Worm (Caenorhabditis elegans): Measurements from ENCODE around the gene F58A4.6.
A peak's percentile ranks its signal among the peaks of the same experiment; 100 is the strongest.

Gene F58A4.6

DNA sequence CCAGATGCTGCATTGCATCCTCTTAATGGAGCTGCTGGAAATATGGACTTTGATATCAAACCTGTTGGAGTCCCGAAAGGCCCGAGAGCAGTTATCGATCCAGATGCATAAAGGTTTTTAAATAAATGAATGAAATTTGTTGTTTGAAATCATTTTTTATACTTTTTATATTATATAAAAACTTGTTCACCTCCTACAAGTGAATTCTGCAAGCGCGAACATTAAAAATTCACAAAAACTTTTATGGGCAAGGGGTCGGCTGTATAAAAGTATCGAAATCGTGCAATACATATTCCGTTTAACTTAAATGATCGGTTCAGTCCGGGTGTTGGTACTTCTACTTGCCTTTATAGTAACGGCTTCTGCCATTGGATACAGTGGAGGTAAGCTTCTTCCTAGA, 16.1 kb upstream of the F58A4.6 start, which contains the start of gene F58A4.1:
TSS of gene F58A4.1 (plus strand) at position 301 of the 400 bp plus-strand sequence.
- TF ChIP-seq let-607 (tag; optimal IDR thresholded peaks at IDR 0.05) (no peak), B0035.1 (tag; optimal IDR thresholded peaks at IDR 0.05) (no peak), D2030.7 (GFP tag; IDR thresholded peaks at IDR 0.05) (no peak), attf-6 (GFP tag; IDR thresholded peaks at IDR 0.05) (no peak), hsf-1 (GFP tag; IDR thresholded peaks at IDR 0.05) (no peak), ztf-18 (tag; optimal IDR thresholded peaks at IDR 0.05) (no peak), ztf-26 (tag; optimal IDR thresholded peaks at IDR 0.05) (no peak)

DNA sequence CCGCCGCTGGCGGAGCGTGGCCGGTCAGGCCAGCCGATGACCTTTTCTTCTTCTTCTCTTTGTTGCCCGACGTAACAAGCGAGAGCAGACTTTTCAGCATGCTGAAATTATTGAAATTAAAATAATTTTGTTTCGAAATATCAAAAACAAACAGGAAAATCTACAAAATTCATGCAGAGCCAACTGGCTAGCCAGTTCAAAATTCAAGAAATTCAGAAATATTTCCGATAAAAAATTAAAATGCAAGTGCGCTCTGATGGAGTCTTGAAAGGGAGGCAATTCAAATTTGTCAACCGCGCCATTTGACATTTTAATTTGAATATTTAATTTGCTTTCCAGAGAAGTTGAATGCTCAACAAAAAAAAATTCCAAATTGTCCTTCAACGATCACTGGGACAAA, 13.6 kb upstream of the F58A4.6 start, which contains the start of gene F58A4.2:
TSS of gene F58A4.2 (minus strand) at position 101 of the 400 bp plus-strand sequence.
- TF ChIP-seq rpc-1 (optimal IDR thresholded peaks at IDR 0.05) (no peak), rpc-1 (tag; optimal IDR thresholded peaks at IDR 0.05) (no peak), lir-1 (GFP tag; conservative IDR thresholded peaks at IDR 0.05) (no peak), efl-1 (GFP tag; optimal IDR thresholded peaks at IDR 0.05) (peak; percentile 26)

DNA sequence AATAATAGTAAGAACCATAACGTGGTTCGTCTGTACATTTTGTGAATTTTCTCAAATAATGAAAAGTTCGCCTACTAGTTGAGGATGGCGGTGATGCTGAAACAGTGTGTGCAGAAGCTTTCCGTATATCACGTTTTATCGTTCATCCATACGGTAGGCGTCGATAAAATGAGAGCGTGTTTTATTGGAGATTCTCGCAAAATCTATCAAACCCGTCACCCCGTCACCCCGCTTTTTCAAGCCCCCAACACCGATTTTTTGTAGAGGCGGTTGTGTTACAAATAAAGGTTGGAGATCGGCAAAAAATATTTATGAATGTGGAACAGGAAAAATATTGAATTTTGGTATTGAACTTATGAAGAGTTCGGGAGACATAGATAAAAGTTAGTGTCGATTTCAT, 5.6 kb upstream of the F58A4.6 start, which contains the start of gene clec-161:
TSS of gene clec-161 (minus strand) at position 101 of the 400 bp plus-strand sequence.
- TF ChIP-seq egrh-3 (GFP tag; IDR thresholded peaks at IDR 0.05) (no peak), hsf-1 (GFP tag; IDR thresholded peaks at IDR 0.05) (no peak), lsy-27 (tag; optimal IDR thresholded peaks at IDR 0.05; ENCODE audit: borderline replicate concordance, insufficient read depth) (no peak), let-607 (tag; optimal IDR thresholded peaks at IDR 0.05) (no peak), dox-1 (GFP tag; IDR thresholded peaks at IDR 0.05) (no peak), athp-1 (tag; optimal IDR thresholded peaks at IDR 0.05) (no peak), T26A5.8 (tag; optimal IDR thresholded peaks at IDR 0.05) (no peak), gei-17 (GFP tag; optimal IDR thresholded peaks at IDR 0.05) (no peak), F57A8.1 (GFP tag; optimal IDR thresholded peaks at IDR 0.05) (no peak), T07F8.4 (tag; optimal IDR thresholded peaks at IDR 0.05) (no peak), egl-18 (GFP tag; IDR thresholded peaks at IDR 0.05) (no peak), ccch-3 (GFP tag; optimal IDR thresholded peaks at IDR 0.05) (no peak), nhr-179 (tag; optimal IDR thresholded peaks at IDR 0.05) (no peak), F23B12.7 (tag; optimal IDR thresholded peaks at IDR 0.05; ENCODE audit: insufficient read depth) (no peak)

DNA sequence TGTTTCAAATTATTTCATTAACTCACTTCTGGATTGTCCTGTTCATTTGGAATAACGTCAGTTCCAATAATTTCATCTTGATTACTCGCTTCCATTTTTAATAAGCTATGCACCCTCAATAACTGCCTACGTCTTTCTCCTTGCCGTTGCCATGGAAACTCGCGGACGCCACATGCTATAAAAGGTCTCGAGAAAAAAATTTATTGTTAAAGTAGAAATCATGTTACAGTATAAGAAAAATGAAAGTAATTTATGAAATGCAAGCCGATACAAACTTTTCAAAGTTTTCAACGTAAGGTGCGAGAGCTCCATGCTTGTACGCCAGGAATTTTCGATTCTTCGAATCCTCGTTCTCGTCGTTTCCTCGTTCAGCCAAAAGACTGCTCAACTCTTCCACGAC, 2.2 kb upstream of the F58A4.6 start, which contains the start of gene bbs-4:
TSS of gene bbs-4 (minus strand) at position 101 of the 400 bp plus-strand sequence.
- no peak for TF ChIP-seq ceh-40 (GFP tag; IDR thresholded peaks at IDR 0.05)
- TF ChIP-seq B0035.1 (tag; optimal IDR thresholded peaks at IDR 0.05): no peak
- TF ChIP-seq ztf-22 (GFP tag; optimal IDR thresholded peaks at IDR 0.05): no peak
- no peak for TF ChIP-seq F57C9.4 (tag; optimal IDR thresholded peaks at IDR 0.05)
- TF ChIP-seq Y53G8AR.9 (GFP tag; conservative IDR thresholded peaks at IDR 0.05): no peak
- TF ChIP-seq ztf-28 (GFP tag; IDR thresholded peaks at IDR 0.05): no peak
- no peak for TF ChIP-seq nfya-1 (tag; optimal IDR thresholded peaks at IDR 0.05; ENCODE audit: borderline replicate concordance, insufficient read depth)
- TF ChIP-seq Y67H2A.10 (GFP tag; conservative IDR thresholded peaks at IDR 0.05): no peak
- TF ChIP-seq D2030.7 (GFP tag; IDR thresholded peaks at IDR 0.05): no peak
- TF ChIP-seq F49E8.2 (tag; optimal IDR thresholded peaks at IDR 0.05; ENCODE audit: insufficient read depth): no peak
- TF ChIP-seq dox-1 (GFP tag; IDR thresholded peaks at IDR 0.05): no peak
- no peak for TF ChIP-seq ztf-3 (GFP tag; optimal IDR thresholded peaks at IDR 0.05)
- TF ChIP-seq nhr-80 (tag; optimal IDR thresholded peaks at IDR 0.05): no peak
- no peak for TF ChIP-seq rec-8 (tag; optimal IDR thresholded peaks at IDR 0.05)

Data from whole organism, young adult.